Worm (Caenorhabditis elegans) whole organism, L1 larva: Measurements from ENCODE around the gene tag-294.

Experiments used
- ama-1 ChIP-seq: fragments of 150-350 bp; optimal IDR thresholded peaks from 2 replicates; lab custom pipeline; 2014
- egl-13 ChIP-seq: sonication (generic microtip); optimal IDR thresholded peaks from 2 replicates; lab custom pipeline; 2016; ENCODE audit warnings: missing genotype, missing genetic modification reagents, missing genetic modification characterization, missing compliant biosample characterization
- lin-15B ChIP-seq: fragments of 150-350 bp; sonication (generic microtip); optimal IDR thresholded peaks from 3 replicates; lab custom pipeline; 2014; ENCODE audit warnings: missing biosample characterization, missing genetic modification characterization
- unc-98 ChIP-seq: fragments of 200-800 bp; sonication (Bioruptor generic); IDR thresholded peaks from 2 replicates; pipeline ENCODE4 v1.3.6; 2022; ENCODE audit warnings: missing genetic modification characterization, missing compliant biosample characterization

ce11 chrX:5726160-5726559 lies 37.0 kb downstream of the tag-294 start:
- TF ChIP-seq egl-13 (tag; lab: Kevin White, UChicago) = no peak
- TF ChIP-seq unc-98 (GFP tag; lab: Robert Waterston, UW) = no peak
- no peak for TF ChIP-seq lin-15B
- TF ChIP-seq ama-1 (lab: Kevin White, UChicago) = no peak
